Worm (Caenorhabditis elegans) whole organism, late embryonic: ENCODE measurements around the gene C26E6.1.

Experiments
- C38D4.7 ChIP-seq: fragments of 200-800 bp; sonication (Bioruptor generic); optimal IDR thresholded peaks from 2 replicates; lab custom pipeline; 2018; ENCODE audit warnings: mild to moderate bottlenecking, missing genetic modification characterization, moderate library complexity, missing compliant biosample characterization
- F13H6.1 ChIP-seq: sonication (generic microtip); optimal IDR thresholded peaks from 2 replicates; lab custom pipeline; 2016; ENCODE audit warnings: missing genetic modification characterization, missing compliant biosample characterization
- K02D7.2 ChIP-seq: sonication (generic microtip); optimal IDR thresholded peaks from 2 replicates; lab custom pipeline; 2017; ENCODE audit warnings: mild to moderate bottlenecking, missing genetic modification characterization, missing compliant biosample characterization
- K09A11.1 ChIP-seq: sonication (generic microtip); optimal IDR thresholded peaks from 2 replicates; lab custom pipeline; 2017; ENCODE audit warnings: antibody characterized with exemption, mild to moderate bottlenecking, missing genetic modification characterization, missing compliant biosample characterization; ENCODE audit not compliant: insufficient read depth
- ahr-1 ChIP-seq: sonication (generic microtip); optimal IDR thresholded peaks from 2 replicates; lab custom pipeline; 2016; ENCODE audit warnings: missing genetic modification characterization, missing compliant biosample characterization
- ceh-14 ChIP-seq: sonication (generic microtip); optimal IDR thresholded peaks from 2 replicates; lab custom pipeline; 2016; ENCODE audit warnings: missing genotype, missing genetic modification characterization, missing compliant biosample characterization
- ceh-18 ChIP-seq: sonication (generic microtip); optimal IDR thresholded peaks from 2 replicates; lab custom pipeline; 2016; ENCODE audit warnings: missing genetic modification characterization, missing compliant biosample characterization
- ceh-19 ChIP-seq: fragments of 200-800 bp; sonication (Bioruptor generic); optimal IDR thresholded peaks from 2 replicates; lab custom pipeline; 2018; ENCODE audit warnings: mild to moderate bottlenecking, missing genetic modification characterization, missing compliant biosample characterization
- ceh-24 ChIP-seq: sonication (generic microtip); optimal IDR thresholded peaks from 2 replicates; lab custom pipeline; 2016; ENCODE audit warnings: mild to moderate bottlenecking, missing genetic modification characterization, missing compliant biosample characterization
- ceh-31 ChIP-seq: sonication (generic microtip); optimal IDR thresholded peaks from 2 replicates; lab custom pipeline; 2016; ENCODE audit warnings: missing genetic modification characterization, missing compliant biosample characterization
- ceh-34 ChIP-seq: sonication (generic microtip); optimal IDR thresholded peaks from 2 replicates; lab custom pipeline; 2016; ENCODE audit warnings: mild to moderate bottlenecking, missing genetic modification characterization, missing compliant biosample characterization
- ceh-6 ChIP-seq: fragments of 200-800 bp; sonication (Bioruptor generic); optimal IDR thresholded peaks from 2 replicates; lab custom pipeline; 2018; ENCODE audit warnings: mild to moderate bottlenecking, missing genetic modification characterization, missing compliant biosample characterization
- ceh-9 ChIP-seq: sonication (generic microtip); optimal IDR thresholded peaks from 2 replicates; lab custom pipeline; 2016; ENCODE audit warnings: mild to moderate bottlenecking, missing genetic modification characterization, inconsistent platforms, missing compliant biosample characterization
- dmd-4 ChIP-seq: sonication (generic microtip); optimal IDR thresholded peaks from 2 replicates; lab custom pipeline; 2016; ENCODE audit warnings: borderline replicate concordance, missing genetic modification characterization, missing compliant biosample characterization
- elt-2 ChIP-seq: sonication (generic microtip); optimal IDR thresholded peaks from 2 replicates; lab custom pipeline; 2016; ENCODE audit warnings: missing genetic modification reagents, missing genetic modification characterization, missing compliant biosample characterization
- elt-4 ChIP-seq: sonication (generic microtip); optimal IDR thresholded peaks from 2 replicates; lab custom pipeline; 2016; ENCODE audit warnings: missing genetic modification characterization, missing compliant biosample characterization
- ets-4 ChIP-seq: sonication (generic microtip); optimal IDR thresholded peaks from 2 replicates; lab custom pipeline; 2016; ENCODE audit warnings: missing genetic modification characterization, missing compliant biosample characterization
- eyg-1 ChIP-seq: sonication (generic microtip); optimal IDR thresholded peaks from 2 replicates; lab custom pipeline; 2016; ENCODE audit warnings: missing genotype, missing genetic modification characterization, missing compliant biosample characterization
- fax-1 ChIP-seq: sonication (generic microtip); optimal IDR thresholded peaks from 2 replicates; lab custom pipeline; 2016; ENCODE audit warnings: missing genotype, missing genetic modification characterization, missing compliant biosample characterization
- fkh-10 ChIP-seq: fragments of 150-350 bp; optimal IDR thresholded peaks from 2 replicates; lab custom pipeline; 2014; ENCODE audit warnings: missing biosample characterization, missing genetic modification reagents, missing genetic modification characterization
- gmeb-2 ChIP-seq: sonication (generic microtip); optimal IDR thresholded peaks from 2 replicates; lab custom pipeline; 2016; ENCODE audit warnings: missing genetic modification characterization, inconsistent platforms, missing compliant biosample characterization
- hlh-6 ChIP-seq: sonication (generic microtip); optimal IDR thresholded peaks from 2 replicates; lab custom pipeline; 2016; ENCODE audit warnings: missing genotype, missing genetic modification characterization, missing compliant biosample characterization
- hlh-8 ChIP-seq: sonication (generic microtip); optimal IDR thresholded peaks from 2 replicates; lab custom pipeline; 2016; ENCODE audit warnings: missing genotype, missing genetic modification characterization, missing compliant biosample characterization
- madf-2 ChIP-seq: sonication (generic microtip); optimal IDR thresholded peaks from 2 replicates; lab custom pipeline; 2017; ENCODE audit warnings: missing genetic modification characterization, missing compliant biosample characterization
- nfya-1 ChIP-seq: sonication (generic microtip); optimal IDR thresholded peaks from 2 replicates; lab custom pipeline; 2017; ENCODE audit warnings: missing genetic modification characterization, mild to moderate bottlenecking, missing compliant biosample characterization, antibody characterized with exemption, moderate library complexity
- nhr-232 ChIP-seq: sonication (generic microtip); optimal IDR thresholded peaks from 2 replicates; lab custom pipeline; 2016; ENCODE audit warnings: missing genetic modification characterization, missing compliant biosample characterization
- odd-2 ChIP-seq: sonication (generic microtip); optimal IDR thresholded peaks from 2 replicates; lab custom pipeline; 2017; ENCODE audit warnings: antibody characterized with exemption, mild to moderate bottlenecking, missing genetic modification characterization, missing compliant biosample characterization
- pag-3 ChIP-seq: sonication (generic microtip); optimal IDR thresholded peaks from 2 replicates; lab custom pipeline; 2016; ENCODE audit warnings: missing compliant biosample characterization, missing genetic modification characterization, borderline replicate concordance
- pat-9 ChIP-seq: fragments of 200-800 bp; sonication (Bioruptor generic); optimal IDR thresholded peaks from 2 replicates; lab custom pipeline; 2018; ENCODE audit warnings: mild to moderate bottlenecking, missing genetic modification characterization, moderate library complexity, missing compliant biosample characterization
- pha-4 ChIP-seq: fragments of 150-350 bp; optimal IDR thresholded peaks from 2 replicates; lab custom pipeline; 2018; ENCODE audit warnings: missing biosample characterization, missing genetic modification reagents, missing genetic modification characterization
- pqm-1 ChIP-seq: sonication (generic microtip); optimal IDR thresholded peaks from 2 replicates; lab custom pipeline; 2016; ENCODE audit warnings: missing genetic modification characterization, missing compliant biosample characterization
- rnt-1 ChIP-seq: sonication (generic microtip); optimal IDR thresholded peaks from 2 replicates; lab custom pipeline; 2016; ENCODE audit warnings: missing genetic modification characterization, missing compliant biosample characterization
- sox-2 ChIP-seq: fragments of 200-800 bp; sonication (Bioruptor generic); IDR thresholded peaks from 2 replicates; pipeline ENCODE4 v1.3.6; 2022; ENCODE audit warnings: missing genetic modification reagents, missing genetic modification characterization, missing compliant biosample characterization
- sox-4 ChIP-seq: sonication (generic microtip); optimal IDR thresholded peaks from 2 replicates; lab custom pipeline; 2017; ENCODE audit warnings: mild to moderate bottlenecking, missing genetic modification characterization, inconsistent platforms, missing compliant biosample characterization
- tbx-2 ChIP-seq: sonication (generic microtip); optimal IDR thresholded peaks from 2 replicates; lab custom pipeline; 2016; ENCODE audit warnings: missing genetic modification characterization, missing compliant biosample characterization
- ttx-3 ChIP-seq: sonication (generic microtip); optimal IDR thresholded peaks from 2 replicates; lab custom pipeline; 2016; ENCODE audit warnings: missing genetic modification reagents, missing genetic modification characterization, missing compliant biosample characterization
- unc-3 ChIP-seq, 2 experiments: fragments of 200-800 bp in 1 of 2; sonication (Bioruptor generic) in 1 of 2; sonication (generic microtip) in 1 of 2; conservative IDR thresholded peaks in 1 of 2; optimal IDR thresholded peaks in 1 of 2; 2 replicates each; pipeline versions ENCODE4 v1.3.6 to Lab custom; 2016 to 2022; ENCODE audit warnings: missing compliant biosample characterization in 2 of 2, missing genetic modification characterization in 2 of 2, missing genetic modification reagents in 1 of 2
- unc-42 ChIP-seq: sonication (generic microtip); optimal IDR thresholded peaks from 2 replicates; lab custom pipeline; 2016; ENCODE audit warnings: missing genotype, missing genetic modification characterization, missing compliant biosample characterization
- unc-86 ChIP-seq: sonication (generic microtip); optimal IDR thresholded peaks from 2 replicates; lab custom pipeline; 2016; ENCODE audit warnings: missing genetic modification characterization, missing compliant biosample characterization
- zip-5 ChIP-seq: sonication (generic microtip); optimal IDR thresholded peaks from 2 replicates; lab custom pipeline; 2016; ENCODE audit warnings: missing genetic modification characterization, missing compliant biosample characterization
- ztf-16 ChIP-seq: sonication (generic microtip); optimal IDR thresholded peaks from 2 replicates; lab custom pipeline; 2017; ENCODE audit warnings: missing genetic modification characterization, missing compliant biosample characterization

C26E6.1 gene

ce11 chrIII:4962886-4963285 lies 6.2 kb downstream of the C26E6.1 start, which contains the start of gene C27F2.9 (continued):
- TF ChIP-seq odd-2 (no peak), ceh-19 (no peak), ceh-18 (peak; percentile 76), unc-3 (GFP tag; conservative IDR thresholded peaks at IDR 0.05; lab: Robert Waterston, UW) (no peak; the same call in 1 of the 2 replicates), unc-3 (tag; optimal IDR thresholded peaks at IDR 0.05; lab: Kevin White, UChicago) (no peak), pag-3 (tag; lab: Kevin White, UChicago) (no peak), rnt-1 (tag; lab: Kevin White, UChicago) (peak; percentile 19), eyg-1 (tag; lab: Kevin White, UChicago) (no peak), K09A11.1 (tag; lab: Kevin White, UChicago) (no peak), K02D7.2 (tag; lab: Kevin White, UChicago) (no peak), zip-5 (tag; lab: Kevin White, UChicago) (no peak), ttx-3 (peak; percentile 36), madf-2 (tag; lab: Kevin White, UChicago) (peak; percentile 31), ahr-1 (tag; lab: Kevin White, UChicago) (no peak), hlh-8 (tag; lab: Kevin White, UChicago) (no peak)

- TF ChIP-seq odd-2 (no peak), ceh-14 (tag; lab: Kevin White, UChicago) (no peak), ceh-19 (no peak), pha-4 (tag; lab: Kevin White, UChicago) (no peak), ahr-1 (tag; lab: Kevin White, UChicago) (no peak), ceh-9 (tag; lab: Kevin White, UChicago) (no peak), sox-2 (no peak), fkh-10 (GFP tag; lab: Kevin White, UChicago) (no peak), ztf-16 (tag; lab: Kevin White, UChicago) (no peak), tbx-2 (no peak), hlh-6 (tag; lab: Kevin White, UChicago) (no peak), ceh-34 (tag; lab: Kevin White, UChicago) (no peak), unc-42 (tag; lab: Kevin White, UChicago) (no peak), nhr-232 (tag; lab: Kevin White, UChicago) (no peak), ets-4 (tag; lab: Kevin White, UChicago) (no peak), sox-4 (tag; lab: Kevin White, UChicago) (no peak), ceh-31 (tag; lab: Kevin White, UChicago) (no peak), elt-2 (tag; lab: Kevin White, UChicago) (no peak), dmd-4 (tag; lab: Kevin White, UChicago) (no peak)
Observed at ce11 chrIII:4965271-4965670, 8.6 kb downstream of the C26E6.1 start, which contains the start of gene nca-2. TSS of gene nca-2 (plus strand) at chrIII:4965571.

ce11 chrIII:4967236-4967635 lies 10.6 kb downstream of the C26E6.1 start:
- TF ChIP-seq ceh-18 (no peak), pqm-1 (tag; lab: Kevin White, UChicago) (no peak), unc-42 (tag; lab: Kevin White, UChicago) (peak; percentile 97)

ce11 chrIII:4968146-4968545 lies 11.5 kb downstream of the C26E6.1 start:
- TF ChIP-seq nfya-1 (tag; lab: Kevin White, UChicago), result no peak
- TF ChIP-seq elt-4 (tag; lab: Kevin White, UChicago), result no peak
- no peak for TF ChIP-seq pat-9 (tag; lab: Kevin White, UChicago)
- no peak for TF ChIP-seq ahr-1 (tag; lab: Kevin White, UChicago)
- TF ChIP-seq ceh-18, result no peak
- TF ChIP-seq unc-86 (tag; lab: Kevin White, UChicago), result no peak
- no peak for TF ChIP-seq gmeb-2 (tag; lab: Kevin White, UChicago)
- TF ChIP-seq elt-2 (tag; lab: Kevin White, UChicago), result no peak
- no peak for TF ChIP-seq fax-1 (tag; lab: Kevin White, UChicago)
- no peak for TF ChIP-seq C38D4.7 (GFP tag; lab: Kevin White, UChicago)
- TF ChIP-seq ceh-24, result no peak
- TF ChIP-seq unc-3 (GFP tag; conservative IDR thresholded peaks at IDR 0.05; lab: Robert Waterston, UW), result no peak
- no peak for TF ChIP-seq unc-3 (tag; optimal IDR thresholded peaks at IDR 0.05; lab: Kevin White, UChicago)
- TF ChIP-seq sox-2, result no peak
- no peak for TF ChIP-seq ceh-6 (GFP tag; lab: Kevin White, UChicago)
- TF ChIP-seq unc-42 (tag; lab: Kevin White, UChicago), result no peak
- TF ChIP-seq F13H6.1 (tag; lab: Kevin White, UChicago), result no peak
